Fruit fly (Drosophila melanogaster): ENCODE measurements around the gene CG1307.

The CG1307 gene

dm6 chr3R:6608814-6609213 lies 48.4 kb downstream of the CG1307 start, which contains the start of gene glob2:
glob2 (minus strand) TSS chr3R:6608914.
- no peak for TF ChIP-seq CG17801 (GFP tag; optimal IDR thresholded peaks at IDR 0.05; ENCODE audit: partially characterized antibody)

Measured in ovary, adult (tissue).